Worm (Caenorhabditis elegans): ENCODE data around the gene C16C8.8.

C16C8.8 gene

ce11 chrII:3439244-3439698 lies 22.2 kb downstream of the C16C8.8 start (continued):
- TF ChIP-seq snpc-3.4 (tag; optimal IDR thresholded peaks at IDR 0.05) (peak; percentile 11), hmg-1.2 (GFP tag; IDR thresholded peaks at IDR 0.05) (peak; percentile 74), C17E4.6 (GFP tag; IDR thresholded peaks at IDR 0.05) (peak; percentile 77), cebp-2 (GFP tag; IDR thresholded peaks at IDR 0.05) (0 out of 2 replicates have a peak, but pooled peaks have one; percentile 46), F55B11.4 (tag; optimal IDR thresholded peaks at IDR 0.05; ENCODE audit: borderline replicate concordance, insufficient read depth) (no peak), nhr-90 (tag; optimal IDR thresholded peaks at IDR 0.05) (peak; percentile 92), Y95B8A.8 (GFP tag; IDR thresholded peaks at IDR 0.05) (no peak), sea-2 (GFP tag; IDR thresholded peaks at IDR 0.05) (no peak), aptf-2 (GFP tag; conservative IDR thresholded peaks at IDR 0.05) (peak; percentile 43; the same call in 1 of the 2 replicates), B0336.3 (GFP tag; IDR thresholded peaks at IDR 0.05) (peak; percentile 84; the same call in 1 of the 2 replicates), nhr-80 (tag; optimal IDR thresholded peaks at IDR 0.05) (peak; percentile 79), hlh-12 (tag; optimal IDR thresholded peaks at IDR 0.05) (no peak), T07F8.4 (tag; optimal IDR thresholded peaks at IDR 0.05) (peak; percentile 80), nfya-1 (tag; optimal IDR thresholded peaks at IDR 0.05; ENCODE audit: borderline replicate concordance, insufficient read depth) (no peak), ZK185.1 (tag; optimal IDR thresholded peaks at IDR 0.05; ENCODE audit: poor library complexity, severe bottlenecking) (no peak), ekl-4 (GFP tag; IDR thresholded peaks at IDR 0.05) (peak; percentile 75), somi-1 (GFP tag; optimal IDR thresholded peaks at IDR 0.05) (peak; percentile 68), hlh-26 (GFP tag; conservative IDR thresholded peaks at IDR 0.05) (no peak), K12H6.12 (tag; optimal IDR thresholded peaks at IDR 0.05) (peak; percentile 44), rcor-1 (GFP tag; IDR thresholded peaks at IDR 0.05) (peak; percentile 43; the same call in 1 of the 2 replicates), nfyb-1 (GFP tag; IDR thresholded peaks at IDR 0.05) (peak; percentile 88), tbp1 (GFP tag; optimal IDR thresholded peaks at IDR 0.05) (peak; percentile 97), ztf-26 (tag; optimal IDR thresholded peaks at IDR 0.05) (peak; percentile 84), nhr-179 (tag; optimal IDR thresholded peaks at IDR 0.05) (no peak), Y53G8AR.9 (GFP tag; conservative IDR thresholded peaks at IDR 0.05) (peak; percentile 73; the same call in 1 of the 2 replicates), D2030.7 (GFP tag; IDR thresholded peaks at IDR 0.05) (peak; percentile 86), rec-8 (tag; optimal IDR thresholded peaks at IDR 0.05) (peak; percentile 74 to 82), nhr-120 (GFP tag; IDR thresholded peaks at IDR 0.05) (0 out of 2 replicates have a peak, but pooled peaks have one; percentile 79), K11D2.4 (GFP tag; IDR thresholded peaks at IDR 0.05) (no peak), let-526 (GFP tag; IDR thresholded peaks at IDR 0.05) (peak; percentile 40; the same call in 1 of the 2 replicates), B0035.1 (tag; optimal IDR thresholded peaks at IDR 0.05) (peak; percentile 27)

- TF ChIP-seq nhr-179 (tag; optimal IDR thresholded peaks at IDR 0.05) (no peak), mes-4 (tag; optimal IDR thresholded peaks at IDR 0.05) (no peak), egl-44 (GFP tag; IDR thresholded peaks at IDR 0.05) (no peak), F57A8.1 (GFP tag; optimal IDR thresholded peaks at IDR 0.05) (no peak), attf-6 (GFP tag; IDR thresholded peaks at IDR 0.05) (no peak), Y53F4B.3 (GFP tag; IDR thresholded peaks at IDR 0.05) (no peak), B0035.1 (tag; optimal IDR thresholded peaks at IDR 0.05) (no peak), F23B12.7 (tag; optimal IDR thresholded peaks at IDR 0.05; ENCODE audit: insufficient read depth) (no peak), Y79H2A.3 (GFP tag; conservative IDR thresholded peaks at IDR 0.05) (no peak), F52B5.7 (tag; optimal IDR thresholded peaks at IDR 0.05) (no peak)
Measured at ce11 chrII:3438280-3438679, 23.2 kb downstream of the C16C8.8 start.
